Fruit fly (Drosophila melanogaster): ENCODE results near the gene CG42827.

The CG42827 gene

dm6 chr3R:23386907-23387306, 14.2 kb downstream of the CG42827 start:
- no peak for TF ChIP-seq D1 (tag; optimal IDR thresholded peaks at IDR 0.05)
- peak; percentile 38 for TF ChIP-seq CG8301 (tag; optimal IDR thresholded peaks at IDR 0.05)
- peak; percentile 31; the same call in 1 of the 3 replicates for TF ChIP-seq fd96Ca (GFP tag; IDR thresholded peaks at IDR 0.05)
- no peak for TF ChIP-seq EcR (GFP tag; optimal IDR thresholded peaks at IDR 0.05)
- TF ChIP-seq Snoo (tag; optimal IDR thresholded peaks at IDR 0.05) = no peak
- TF ChIP-seq CG14655 (GFP tag; optimal IDR thresholded peaks at IDR 0.05) = peak; percentile 32
- peak; percentile 18 for TF ChIP-seq CG9948 (tag; optimal IDR thresholded peaks at IDR 0.05)
- no peak for TF ChIP-seq CG15710 (tag; optimal IDR thresholded peaks at IDR 0.05)
- 0 out of 2 replicates have a peak, but pooled peaks have one; percentile 27 for TF ChIP-seq rn (GFP tag; IDR thresholded peaks at IDR 0.05)
- TF ChIP-seq Pif1B (GFP tag; optimal IDR thresholded peaks at IDR 0.05) = no peak
- no peak for TF ChIP-seq Pif1A (GFP tag; optimal IDR thresholded peaks at IDR 0.05)
- TF ChIP-seq Ets98B (GFP tag; IDR thresholded peaks at IDR 0.05) = peak; percentile 46; the same call in 1 of the 2 replicates
- peak; percentile 70 for TF ChIP-seq CG4496 (GFP tag; IDR thresholded peaks at IDR 0.05)
- peak; percentile 31 for TF ChIP-seq CG17806 (tag; optimal IDR thresholded peaks at IDR 0.05)
- TF ChIP-seq CG34367 (tag; optimal IDR thresholded peaks at IDR 0.05) = no peak
- TF ChIP-seq CG13204 (GFP tag; optimal IDR thresholded peaks at IDR 0.05) = no peak
- peak; percentile 22 for TF ChIP-seq CG8159 (tag; optimal IDR thresholded peaks at IDR 0.05)
- TF ChIP-seq CG12605 (GFP tag; IDR thresholded peaks at IDR 0.05) = peak; percentile 51; the same call in 1 of the 2 replicates
- peak; percentile 41; the same call in 1 of the 2 replicates for TF ChIP-seq CG10348 (GFP tag; IDR thresholded peaks at IDR 0.05)
- peak; percentile 58 for TF ChIP-seq CG32121 (GFP tag; IDR thresholded peaks at IDR 0.05)
- no peak for TF ChIP-seq gl (tag; optimal IDR thresholded peaks at IDR 0.05)

dm6 chr3R:23388798-23389197, 16.1 kb downstream of the CG42827 start, which contains the start of gene CG31515:
CG31515 (minus strand) TSS chr3R:23388898.
- TF ChIP-seq Ets98B (GFP tag; IDR thresholded peaks at IDR 0.05) (no peak), CG17806 (tag; optimal IDR thresholded peaks at IDR 0.05) (no peak), Pif1B (GFP tag; optimal IDR thresholded peaks at IDR 0.05) (no peak), EcR (GFP tag; optimal IDR thresholded peaks at IDR 0.05) (no peak), CG32121 (GFP tag; IDR thresholded peaks at IDR 0.05) (no peak), CG8301 (tag; optimal IDR thresholded peaks at IDR 0.05) (no peak), Snoo (tag; optimal IDR thresholded peaks at IDR 0.05) (no peak), CG8159 (tag; optimal IDR thresholded peaks at IDR 0.05) (no peak), fd96Ca (GFP tag; IDR thresholded peaks at IDR 0.05) (no peak), CG9948 (tag; optimal IDR thresholded peaks at IDR 0.05) (no peak), CG34367 (tag; optimal IDR thresholded peaks at IDR 0.05) (no peak)

dm6 chr3R:23390769-23391309, 18.1 kb downstream of the CG42827 start:
- TF ChIP-seq CG17806 (tag; optimal IDR thresholded peaks at IDR 0.05) = no peak
- no peak for TF ChIP-seq D1 (tag; optimal IDR thresholded peaks at IDR 0.05)
- peak; percentile 46; the same call in 1 of the 2 replicates for TF ChIP-seq Ets98B (GFP tag; IDR thresholded peaks at IDR 0.05)
- TF ChIP-seq CG8301 (tag; optimal IDR thresholded peaks at IDR 0.05) = peak; percentile 39
- peak; percentile 38 for TF ChIP-seq CG14655 (GFP tag; optimal IDR thresholded peaks at IDR 0.05)

dm6 chr3R:23392235-23392634, 19.5 kb downstream of the CG42827 start:
- TF ChIP-seq Pif1A (GFP tag; optimal IDR thresholded peaks at IDR 0.05) (peak; percentile 58), CG8301 (tag; optimal IDR thresholded peaks at IDR 0.05) (peak; percentile 73), CG13204 (GFP tag; optimal IDR thresholded peaks at IDR 0.05) (no peak), CG4496 (GFP tag; IDR thresholded peaks at IDR 0.05) (peak; percentile 72), CG17806 (tag; optimal IDR thresholded peaks at IDR 0.05) (peak; percentile 53), EcR (GFP tag; optimal IDR thresholded peaks at IDR 0.05) (no peak), Pif1B (GFP tag; optimal IDR thresholded peaks at IDR 0.05) (peak; percentile 22), CG34367 (tag; optimal IDR thresholded peaks at IDR 0.05) (no peak), CG12605 (GFP tag; IDR thresholded peaks at IDR 0.05) (peak; percentile 58; the same call in 1 of the 2 replicates), CG8159 (tag; optimal IDR thresholded peaks at IDR 0.05) (peak; percentile 24), CG14655 (GFP tag; optimal IDR thresholded peaks at IDR 0.05) (peak; percentile 83), fd96Ca (GFP tag; IDR thresholded peaks at IDR 0.05) (peak; percentile 79), gl (tag; optimal IDR thresholded peaks at IDR 0.05) (no peak), D1 (tag; optimal IDR thresholded peaks at IDR 0.05) (no peak), Snoo (tag; optimal IDR thresholded peaks at IDR 0.05) (no peak), CG32121 (GFP tag; IDR thresholded peaks at IDR 0.05) (peak; percentile 35; the same call in 1 of the 2 replicates), Ets98B (GFP tag; IDR thresholded peaks at IDR 0.05) (peak; percentile 56), CG15710 (tag; optimal IDR thresholded peaks at IDR 0.05) (no peak), CG10348 (GFP tag; IDR thresholded peaks at IDR 0.05) (no peak), CG9948 (tag; optimal IDR thresholded peaks at IDR 0.05) (peak; percentile 52), rn (GFP tag; IDR thresholded peaks at IDR 0.05) (0 out of 2 replicates have a peak, but pooled peaks have one; percentile 20)

dm6 chr3R:23393507-23393906, 20.8 kb downstream of the CG42827 start:
- TF ChIP-seq CG32121 (GFP tag; IDR thresholded peaks at IDR 0.05) (peak; percentile 35; the same call in 1 of the 2 replicates), Pif1B (GFP tag; optimal IDR thresholded peaks at IDR 0.05) (no peak), CG8301 (tag; optimal IDR thresholded peaks at IDR 0.05) (peak; percentile 34), CG34367 (tag; optimal IDR thresholded peaks at IDR 0.05) (no peak), CG4496 (GFP tag; IDR thresholded peaks at IDR 0.05) (no peak), CG14655 (GFP tag; optimal IDR thresholded peaks at IDR 0.05) (peak; percentile 33)

dm6 chr3R:23395720-23396119, 23.0 kb downstream of the CG42827 start:
- TF ChIP-seq CG15710 (tag; optimal IDR thresholded peaks at IDR 0.05) (no peak), Ets98B (GFP tag; IDR thresholded peaks at IDR 0.05) (peak; percentile 71), CG8159 (tag; optimal IDR thresholded peaks at IDR 0.05) (no peak), CG12605 (GFP tag; IDR thresholded peaks at IDR 0.05) (peak; percentile 64), Pif1B (GFP tag; optimal IDR thresholded peaks at IDR 0.05) (no peak), EcR (GFP tag; optimal IDR thresholded peaks at IDR 0.05) (no peak), fd96Ca (GFP tag; IDR thresholded peaks at IDR 0.05) (0 out of 3 replicates have a peak, but pooled peaks have one; percentile 28), CG9948 (tag; optimal IDR thresholded peaks at IDR 0.05) (peak; percentile 11), CG10348 (GFP tag; IDR thresholded peaks at IDR 0.05) (no peak), gl (tag; optimal IDR thresholded peaks at IDR 0.05) (no peak), CG14655 (GFP tag; optimal IDR thresholded peaks at IDR 0.05) (peak; percentile 76), D1 (tag; optimal IDR thresholded peaks at IDR 0.05) (no peak), CG13204 (GFP tag; optimal IDR thresholded peaks at IDR 0.05) (no peak), rn (GFP tag; IDR thresholded peaks at IDR 0.05) (peak; percentile 44; the same call in 1 of the 2 replicates), CG8301 (tag; optimal IDR thresholded peaks at IDR 0.05) (peak; percentile 71), Pif1A (GFP tag; optimal IDR thresholded peaks at IDR 0.05) (peak; percentile 51), Snoo (tag; optimal IDR thresholded peaks at IDR 0.05) (no peak), CG17806 (tag; optimal IDR thresholded peaks at IDR 0.05) (no peak), CG32121 (GFP tag; IDR thresholded peaks at IDR 0.05) (peak; percentile 69), CG4496 (GFP tag; IDR thresholded peaks at IDR 0.05) (peak; percentile 67), CG34367 (tag; optimal IDR thresholded peaks at IDR 0.05) (no peak)

All from whole organism, pupa.